Worm (Caenorhabditis elegans) whole organism, midembryonic: ENCODE measurements around the gene oac-2.

Source experiments
- T22C8.4 ChIP-seq: fragments of 200-800 bp; sonication (Bioruptor generic); IDR thresholded peaks from 2 replicates; pipeline ENCODE4 v1.3.6; 2022; ENCODE audit warnings: missing genetic modification characterization, missing compliant biosample characterization
- cog-1 ChIP-seq: sonication (generic microtip); optimal IDR thresholded peaks from 2 replicates; lab custom pipeline; 2016; ENCODE audit warnings: missing genetic modification characterization, missing compliant biosample characterization
- flt-1 ChIP-seq: fragments of 200-800 bp; sonication (Bioruptor generic); IDR thresholded peaks from 2 replicates; pipeline ENCODE4 v1.3.6; 2022; ENCODE audit warnings: missing genetic modification characterization, missing compliant biosample characterization
- klf-2 ChIP-seq: fragments of 200-800 bp; sonication (Bioruptor generic); conservative IDR thresholded peaks from 2 replicates; pipeline ENCODE4 v1.3.6; 2022; ENCODE audit warnings: missing genetic modification reagents, missing genetic modification characterization, missing compliant biosample characterization
- ref-1 ChIP-seq: fragments of 200-800 bp; sonication (Bioruptor generic); conservative IDR thresholded peaks from 2 replicates; pipeline ENCODE4 v1.3.6; 2022; ENCODE audit warnings: missing genetic modification reagents, missing genetic modification characterization, missing compliant biosample characterization
- tab-1 ChIP-seq: fragments of 200-800 bp; sonication (Bioruptor generic); IDR thresholded peaks from 2 replicates; pipeline ENCODE4 v1.3.6; 2022; ENCODE audit warnings: missing genetic modification characterization, missing compliant biosample characterization
- ztf-23 ChIP-seq: fragments of 200-800 bp; sonication (Bioruptor generic); IDR thresholded peaks from 2 replicates; pipeline ENCODE4 v1.3.6; 2022; ENCODE audit warnings: missing genetic modification reagents, missing genetic modification characterization, missing compliant biosample characterization
- ztf-29 ChIP-seq: fragments of 200-800 bp; sonication (Bioruptor generic); IDR thresholded peaks from 2 replicates; pipeline ENCODE4 v1.3.6; 2022; ENCODE audit warnings: missing genetic modification reagents, missing genetic modification characterization, missing compliant biosample characterization

DNA sequence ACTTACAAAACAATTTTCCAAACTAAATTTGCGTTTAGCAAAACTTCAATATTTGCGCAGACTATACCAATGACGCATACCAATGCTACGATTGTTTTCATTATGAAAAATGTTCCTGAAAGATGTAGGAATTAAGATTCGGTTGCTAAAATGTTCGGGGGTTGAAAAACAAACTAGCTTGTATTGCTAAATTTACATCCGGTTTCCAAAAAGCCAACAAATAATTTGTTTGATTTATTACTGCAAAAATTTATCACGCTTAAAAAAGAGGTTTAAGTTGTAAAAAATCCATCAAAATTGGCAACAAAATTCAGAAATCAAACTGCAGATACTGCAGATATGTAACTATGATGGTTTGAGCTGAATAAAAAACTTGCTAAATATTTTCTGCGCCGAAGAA, 5.4 kb upstream of the oac-2 start, which contains the start of gene srbc-30:
- TF ChIP-seq ztf-29 (GFP tag; lab: Robert Waterston, UW): no peak
- no peak for TF ChIP-seq T22C8.4 (GFP tag; lab: Robert Waterston, UW)
- TF ChIP-seq ref-1: no peak
- no peak for TF ChIP-seq ztf-23 (GFP tag; lab: Robert Waterston, UW)
- no peak for TF ChIP-seq cog-1 (tag; lab: Kevin White, UChicago)
- no peak for TF ChIP-seq tab-1
- no peak for TF ChIP-seq klf-2 (GFP tag; lab: Robert Waterston, UW)
- TF ChIP-seq flt-1: no peak
